Worm (Caenorhabditis elegans) whole organism, young adult: Measurements from ENCODE around the gene prp-21.
A peak's percentile ranks its signal among the peaks of the same experiment; 100 is the strongest.

ENCODE experiments used
- B0035.1 ChIP-seq: sonication (generic microtip); optimal IDR thresholded peaks from 2 replicates; lab custom pipeline; 2016; ENCODE audit warnings: missing genetic modification characterization, mild to moderate bottlenecking, missing compliant biosample characterization, missing genotype, missing genetic modification reagents
- F10E7.11 ChIP-seq: sonication (generic microtip); optimal IDR thresholded peaks from 2 replicates; lab custom pipeline; 2017; ENCODE audit warnings: mild to moderate bottlenecking, missing genetic modification characterization, moderate library complexity, missing compliant biosample characterization
- F23B12.7 ChIP-seq: sonication (generic microtip); optimal IDR thresholded peaks from 2 replicates; lab custom pipeline; 2017; ENCODE audit warnings: missing genetic modification characterization, mild to moderate bottlenecking, missing compliant biosample characterization, antibody characterized with exemption, moderate library complexity; ENCODE audit not compliant: insufficient read depth
- F33H1.4 ChIP-seq: fragments of 200-800 bp; sonication (Bioruptor generic); IDR thresholded peaks from 2 replicates; pipeline ENCODE4 v1.3.6; 2022; ENCODE audit warnings: missing genetic modification reagents, missing genetic modification characterization, missing compliant biosample characterization
- F37B4.10 ChIP-seq: fragments of 200-800 bp; sonication (Bioruptor generic); IDR thresholded peaks from 2 replicates; pipeline ENCODE4 v1.3.6; 2022; ENCODE audit warnings: missing genetic modification characterization, missing compliant biosample characterization
- F39B2.1 ChIP-seq: fragments of 200-800 bp; sonication (Bioruptor generic); IDR thresholded peaks from 2 replicates; pipeline ENCODE4 v1.3.6; 2022; ENCODE audit warnings: missing genetic modification reagents, missing genetic modification characterization, missing compliant biosample characterization
- F52B5.7 ChIP-seq: sonication (generic microtip); optimal IDR thresholded peaks from 2 replicates; lab custom pipeline; 2016; ENCODE audit warnings: mild to moderate bottlenecking, missing genetic modification characterization, missing compliant biosample characterization
- F57C9.4 ChIP-seq: sonication (generic microtip); optimal IDR thresholded peaks from 2 replicates; lab custom pipeline; 2017; ENCODE audit warnings: mild to moderate bottlenecking, missing genetic modification characterization, missing compliant biosample characterization
- K11D2.4 ChIP-seq: fragments of 200-800 bp; sonication (Bioruptor generic); IDR thresholded peaks from 2 replicates; pipeline ENCODE4 v1.3.6; 2022; ENCODE audit warnings: missing genetic modification reagents, missing genetic modification characterization, missing compliant biosample characterization
- Y53F4B.3 ChIP-seq: fragments of 200-800 bp; sonication (Bioruptor generic); IDR thresholded peaks from 2 replicates; pipeline ENCODE4 v1.3.6; 2022; ENCODE audit warnings: missing genetic modification reagents, missing genetic modification characterization, missing compliant biosample characterization
- Y67H2A.10 ChIP-seq: fragments of 200-800 bp; sonication (Bioruptor generic); conservative IDR thresholded peaks from 2 replicates; pipeline ENCODE4 v1.3.6; 2022; ENCODE audit warnings: missing genetic modification reagents, missing genetic modification characterization, missing compliant biosample characterization
- aptf-2 ChIP-seq: fragments of 200-800 bp; sonication (Bioruptor generic); conservative IDR thresholded peaks from 2 replicates; pipeline ENCODE4 v1.3.6; 2022; ENCODE audit warnings: missing genetic modification reagents, missing genetic modification characterization, missing compliant biosample characterization
- attf-3 ChIP-seq: fragments of 200-800 bp; sonication (Bioruptor generic); conservative IDR thresholded peaks from 2 replicates; pipeline ENCODE4 v1.3.6; 2022; ENCODE audit warnings: missing genetic modification reagents, missing genetic modification characterization, missing compliant biosample characterization
- cebp-1 ChIP-seq, 2 experiments: fragments of 200-800 bp in 1 of 2; sonication (Bioruptor generic) in 1 of 2; sonication (generic microtip) in 1 of 2; IDR thresholded peaks in 1 of 2; optimal IDR thresholded peaks in 1 of 2; 2 replicates each; pipeline versions ENCODE4 v1.3.6 to Lab custom; 2017 to 2022; ENCODE audit warnings: missing compliant biosample characterization in 2 of 2, missing genetic modification characterization in 2 of 2, mild to moderate bottlenecking in 1 of 2, missing genetic modification reagents in 1 of 2, moderate library complexity in 1 of 2
- chd-7 ChIP-seq: sonication (generic microtip); optimal IDR thresholded peaks from 2 replicates; lab custom pipeline; 2016; ENCODE audit warnings: mild to moderate bottlenecking, missing genetic modification characterization, moderate library complexity, missing compliant biosample characterization
- die-1 ChIP-seq: sonication (generic microtip); optimal IDR thresholded peaks from 2 replicates; lab custom pipeline; 2016; ENCODE audit warnings: missing genotype, mild to moderate bottlenecking, missing genetic modification characterization, missing compliant biosample characterization
- efl-1 ChIP-seq: fragments of 150-350 bp; optimal IDR thresholded peaks from 2 replicates; lab custom pipeline; 2014; ENCODE audit warnings: missing biosample characterization, missing genetic modification reagents, missing genetic modification characterization
- ekl-4 ChIP-seq: fragments of 200-800 bp; sonication (Bioruptor generic); IDR thresholded peaks from 2 replicates; pipeline ENCODE4 v1.3.6; 2022; ENCODE audit warnings: missing genetic modification reagents, missing genetic modification characterization, missing compliant biosample characterization
- gei-17 ChIP-seq: fragments of 200-800 bp; sonication (Bioruptor generic); optimal IDR thresholded peaks from 2 replicates; lab custom pipeline; 2018; ENCODE audit warnings: mild to moderate bottlenecking, missing genetic modification characterization, missing compliant biosample characterization
- hlh-12 ChIP-seq: sonication (generic microtip); optimal IDR thresholded peaks from 2 replicates; lab custom pipeline; 2016; ENCODE audit warnings: missing genetic modification characterization, missing compliant biosample characterization
- hlh-26 ChIP-seq: fragments of 200-800 bp; sonication (Bioruptor generic); conservative IDR thresholded peaks from 2 replicates; pipeline ENCODE4 v1.3.6; 2022; ENCODE audit warnings: missing genetic modification reagents, missing genetic modification characterization, missing compliant biosample characterization
- lag-1 ChIP-seq: fragments of 200-800 bp; sonication (Bioruptor generic); IDR thresholded peaks from 2 replicates; pipeline ENCODE4 v1.3.6; 2022; ENCODE audit warnings: missing genetic modification reagents, missing genetic modification characterization, missing compliant biosample characterization
- lin-26 ChIP-seq: fragments of 200-800 bp; sonication (Bioruptor generic); IDR thresholded peaks from 2 replicates; pipeline ENCODE4 v1.3.6; 2022; ENCODE audit warnings: missing genetic modification reagents, missing genetic modification characterization, missing compliant biosample characterization
- lin-35 ChIP-seq, 3 experiments: fragments of 150-350 bp in 2 of 3; sonication (generic microtip) in 1 of 3; optimal IDR thresholded peaks; 2 replicates each; lab custom pipeline; 2014 to 2018; ENCODE audit warnings: missing biosample characterization in 3 of 3, missing genetic modification characterization in 3 of 3, missing genetic modification reagents in 3 of 3
- lin-40 ChIP-seq: sonication (generic microtip); optimal IDR thresholded peaks from 2 replicates; lab custom pipeline; 2016; ENCODE audit warnings: missing genetic modification characterization, mild to moderate bottlenecking, missing compliant biosample characterization, missing genotype, missing genetic modification reagents
- lin-54 ChIP-seq: fragments of 200-800 bp; sonication (Bioruptor generic); optimal IDR thresholded peaks from 2 replicates; lab custom pipeline; 2018; ENCODE audit warnings: mild to moderate bottlenecking, missing genetic modification characterization, missing compliant biosample characterization
- madf-8 ChIP-seq: fragments of 200-800 bp; sonication (Bioruptor generic); conservative IDR thresholded peaks from 2 replicates; pipeline ENCODE4 v1.3.6; 2022; ENCODE audit warnings: missing genetic modification reagents, missing genetic modification characterization, missing compliant biosample characterization
- mcd-1 ChIP-seq: fragments of 200-800 bp; sonication (Bioruptor generic); IDR thresholded peaks from 2 replicates; pipeline ENCODE4 v1.3.6; 2022; ENCODE audit warnings: missing genetic modification reagents, missing genetic modification characterization, missing compliant biosample characterization
- mxl-1 ChIP-seq: sonication (generic microtip); optimal IDR thresholded peaks from 2 replicates; lab custom pipeline; 2016; ENCODE audit warnings: missing genetic modification characterization, missing compliant biosample characterization
- nhr-120 ChIP-seq: fragments of 200-800 bp; sonication (Bioruptor generic); IDR thresholded peaks from 2 replicates; pipeline ENCODE4 v1.3.6; 2022; ENCODE audit warnings: missing genetic modification characterization, missing compliant biosample characterization
- nhr-80 ChIP-seq: sonication (generic microtip); optimal IDR thresholded peaks from 2 replicates; lab custom pipeline; 2016; ENCODE audit warnings: missing genetic modification characterization, missing compliant biosample characterization
- pbrm-1 ChIP-seq: fragments of 200-800 bp; sonication (Bioruptor generic); IDR thresholded peaks from 2 replicates; pipeline ENCODE4 v1.3.6; 2022; ENCODE audit warnings: missing genetic modification reagents, missing genetic modification characterization, missing compliant biosample characterization
- rcor-1 ChIP-seq: fragments of 200-800 bp; sonication (Bioruptor generic); IDR thresholded peaks from 2 replicates; pipeline ENCODE4 v1.3.6; 2022; ENCODE audit warnings: missing genetic modification reagents, missing genetic modification characterization, missing compliant biosample characterization
- rec-8 ChIP-seq, 2 experiments: sonication (generic microtip); optimal IDR thresholded peaks; 2 replicates each; lab custom pipeline; 2016; ENCODE audit warnings: mild to moderate bottlenecking in 2 of 2, missing genetic modification characterization in 2 of 2, missing genetic modification reagents in 2 of 2, missing genotype in 2 of 2, missing biosample characterization in 1 of 2, missing compliant biosample characterization in 1 of 2, moderate library complexity in 1 of 2
- sdz-38 ChIP-seq: sonication (generic microtip); optimal IDR thresholded peaks from 2 replicates; lab custom pipeline; 2016; ENCODE audit warnings: missing genotype, missing genetic modification characterization, missing compliant biosample characterization
- snpc-3.4 ChIP-seq: sonication (generic microtip); optimal IDR thresholded peaks from 2 replicates; lab custom pipeline; 2017; ENCODE audit warnings: missing genetic modification characterization, mild to moderate bottlenecking, missing compliant biosample characterization, antibody characterized with exemption, moderate library complexity, missing genotype, missing genetic modification reagents
- sptf-2 ChIP-seq: fragments of 200-800 bp; sonication (Bioruptor generic); optimal IDR thresholded peaks from 2 replicates; lab custom pipeline; 2018; ENCODE audit warnings: mild to moderate bottlenecking, missing genetic modification characterization, missing compliant biosample characterization
- tbx-9 ChIP-seq: sonication (generic microtip); optimal IDR thresholded peaks from 2 replicates; lab custom pipeline; 2016; ENCODE audit warnings: borderline replicate concordance, missing genetic modification characterization, inconsistent platforms, missing compliant biosample characterization
- ztf-25 ChIP-seq: fragments of 200-800 bp; sonication (Bioruptor generic); IDR thresholded peaks from 2 replicates; pipeline ENCODE4 v1.3.6; 2022; ENCODE audit warnings: missing genetic modification reagents, missing genetic modification characterization, missing compliant biosample characterization
- ztf-6 ChIP-seq: fragments of 200-800 bp; sonication (Bioruptor generic); IDR thresholded peaks from 2 replicates; pipeline ENCODE4 v1.3.6; 2022; ENCODE audit warnings: missing genetic modification reagents, missing genetic modification characterization, missing compliant biosample characterization

Gene prp-21

DNA sequence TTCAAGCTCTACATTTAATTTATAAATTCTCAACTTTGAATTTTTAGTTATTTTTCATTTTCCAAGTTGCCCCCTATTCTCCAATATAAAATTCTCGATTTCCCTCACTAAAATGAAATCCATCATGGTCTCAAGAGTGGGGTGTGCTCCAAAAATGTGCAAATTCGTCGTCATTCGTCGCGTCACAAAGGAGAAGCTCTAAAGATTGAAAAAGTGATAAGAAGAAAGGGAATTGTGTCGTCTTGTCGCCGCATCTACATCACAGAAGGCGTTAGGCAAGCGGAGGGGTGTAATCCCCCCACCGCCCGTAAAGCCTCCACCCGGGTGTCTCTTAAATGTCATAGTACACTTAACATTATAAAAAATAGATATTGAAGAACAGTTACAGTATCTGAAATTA, 27.3 kb downstream of the prp-21 start:
- TF ChIP-seq pbrm-1, result no peak
- TF ChIP-seq madf-8 (GFP tag; lab: Robert Waterston, UW), result no peak
- TF ChIP-seq F57C9.4 (tag; lab: Kevin White, UChicago), result no peak
- no peak for TF ChIP-seq hlh-26 (GFP tag; lab: Robert Waterston, UW)
- no peak for TF ChIP-seq F23B12.7 (tag; lab: Kevin White, UChicago)
- no peak for TF ChIP-seq lin-26 (GFP tag; lab: Robert Waterston, UW)
- TF ChIP-seq sdz-38 (tag; lab: Kevin White, UChicago), result no peak
- no peak for TF ChIP-seq efl-1 (GFP tag; lab: Kevin White, UChicago)
- TF ChIP-seq ztf-25 (GFP tag; lab: Robert Waterston, UW), result no peak
- no peak for TF ChIP-seq lin-54 (GFP tag; lab: Kevin White, UChicago)
- TF ChIP-seq mxl-1 (tag; lab: Kevin White, UChicago), result no peak
- TF ChIP-seq, all 124 proteins: peak for 0

DNA sequence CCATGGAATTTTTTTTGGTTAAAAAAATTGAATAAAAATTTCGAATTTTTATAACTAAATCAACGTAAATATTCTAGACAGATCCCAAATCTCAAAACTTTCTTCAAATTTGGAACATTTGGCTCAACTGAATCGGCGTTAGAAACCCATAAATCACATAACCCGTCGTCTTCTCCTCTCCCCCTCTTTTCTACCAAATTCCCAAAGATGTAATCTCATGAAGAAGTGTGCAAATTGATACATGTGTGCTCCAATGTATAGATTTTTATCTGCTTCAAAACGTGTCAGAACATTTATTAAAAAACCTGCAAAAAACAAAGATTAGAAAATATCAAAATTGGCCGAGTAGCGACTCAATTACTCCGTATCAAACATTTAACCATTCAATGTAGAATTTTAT, 28.0 kb downstream of the prp-21 start:
- TF ChIP-seq F39B2.1 (GFP tag; lab: Robert Waterston, UW), result no peak
- TF ChIP-seq snpc-3.4 (tag; lab: Kevin White, UChicago), result no peak
- TF ChIP-seq rec-8 (tag; optimal IDR thresholded peaks at IDR 0.05; lab: Kevin White, UChicago), result no peak
- TF ChIP-seq tbx-9, result no peak
- no peak for TF ChIP-seq F37B4.10 (GFP tag; lab: Robert Waterston, UW)

DNA sequence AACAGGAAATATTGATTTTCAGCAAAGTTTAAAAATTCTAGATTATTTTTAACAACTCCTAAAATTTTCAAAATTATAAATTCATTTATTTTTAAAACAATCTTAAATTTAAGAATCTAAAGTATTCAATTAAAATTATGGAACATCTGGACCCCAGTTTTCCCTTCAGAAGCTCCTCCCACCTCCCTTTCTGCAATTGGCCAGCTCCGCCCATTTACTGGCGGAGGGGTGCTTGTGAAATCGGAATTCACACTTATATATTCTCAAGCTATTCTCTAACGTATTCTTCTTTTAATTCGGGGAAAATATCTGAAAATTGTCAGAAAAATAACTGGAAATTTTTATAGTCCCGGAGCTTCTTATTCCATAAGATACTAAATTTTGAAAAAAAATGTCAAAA, 31.1 kb downstream of the prp-21 start, which contains the start of gene mab-9:
mab-9 (plus strand) TSS at position 260 of the 400 bp plus-strand sequence.
- no peak for TF ChIP-seq F52B5.7 (tag; lab: Kevin White, UChicago)

DNA sequence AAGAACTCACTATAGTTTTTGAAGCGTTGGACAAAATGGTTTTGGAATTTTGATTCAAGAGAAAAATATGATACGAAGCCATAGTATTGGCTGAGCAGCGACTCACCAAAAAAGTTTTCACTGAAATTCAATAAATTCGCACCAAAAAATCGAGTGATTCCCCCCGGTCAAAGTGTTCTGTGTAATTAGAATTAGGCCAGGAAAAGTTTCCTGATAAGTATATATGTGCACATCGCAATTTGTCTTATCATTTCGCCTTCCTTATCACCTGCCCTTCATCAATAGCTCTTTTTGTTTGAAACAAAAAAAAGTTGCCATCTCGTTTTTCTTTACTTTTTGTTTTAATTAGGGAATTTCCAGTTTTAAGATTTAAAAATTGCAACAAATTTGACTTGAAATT, 37.1 kb downstream of the prp-21 start:
- TF ChIP-seq nhr-80 (tag; lab: Kevin White, UChicago) (peak; percentile 53), lin-40 (no peak)

DNA sequence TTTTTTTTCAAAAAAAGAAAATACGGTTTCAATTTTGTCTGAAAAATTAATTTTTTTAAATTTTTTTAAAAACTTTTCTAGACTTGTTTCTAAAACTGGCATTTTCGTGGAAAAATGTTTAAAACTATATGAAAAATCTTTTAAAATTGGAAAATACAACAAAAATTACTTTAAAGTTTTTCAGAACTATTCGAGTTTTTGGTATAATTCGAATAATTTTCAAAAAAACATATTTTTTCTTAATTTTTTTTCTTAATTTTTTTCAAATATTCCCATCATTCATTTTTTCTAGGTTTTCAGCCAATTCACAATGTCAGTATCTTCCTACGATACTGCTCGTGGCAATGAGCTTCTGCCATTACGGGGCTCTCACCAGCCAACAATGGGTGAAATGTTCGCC, 37.6 kb downstream of the prp-21 start, which contains the start of gene slc-36.2:
slc-36.2 (plus strand) TSS at position 301 of the 400 bp plus-strand sequence.
- TF ChIP-seq chd-7 (no peak), cebp-1 (GFP tag; IDR thresholded peaks at IDR 0.05; lab: Robert Waterston, UW) (no peak), cebp-1 (tag; optimal IDR thresholded peaks at IDR 0.05; lab: Kevin White, UChicago) (no peak), Y67H2A.10 (GFP tag; lab: Robert Waterston, UW) (no peak), ekl-4 (GFP tag; lab: Robert Waterston, UW) (no peak), Y53F4B.3 (GFP tag; lab: Robert Waterston, UW) (no peak), F23B12.7 (tag; lab: Kevin White, UChicago) (no peak), mcd-1 (GFP tag; lab: Robert Waterston, UW) (no peak), ztf-6 (GFP tag; lab: Robert Waterston, UW) (no peak), K11D2.4 (GFP tag; lab: Robert Waterston, UW) (no peak)

DNA sequence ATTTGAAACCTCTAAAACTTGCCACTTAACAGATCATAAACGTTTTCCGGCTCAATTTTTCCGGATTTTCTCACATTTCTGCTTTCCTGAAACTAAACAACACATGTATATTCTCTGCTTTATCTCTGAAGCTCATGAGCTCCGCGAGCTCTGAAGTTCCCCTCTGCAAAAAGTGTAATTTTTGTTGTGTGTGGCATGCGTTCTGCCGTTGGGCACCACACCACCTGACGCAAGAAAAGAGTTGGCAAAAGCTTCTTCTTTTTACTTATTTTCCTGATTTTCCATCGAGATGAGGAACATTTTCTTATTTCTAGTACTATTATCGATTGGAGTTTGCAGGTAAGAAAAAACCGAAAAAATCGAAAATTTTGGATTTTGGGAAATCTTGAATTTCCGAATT, 41.7 kb downstream of the prp-21 start, which contains the start of gene lgc-34:
lgc-34 (plus strand) TSS at position 200 of the 400 bp plus-strand sequence.
- TF ChIP-seq die-1 (tag; lab: Kevin White, UChicago) (no peak), hlh-12 (tag; lab: Kevin White, UChicago) (no peak), lag-1 (GFP tag; lab: Robert Waterston, UW) (no peak), rcor-1 (no peak), attf-3 (no peak), F23B12.7 (tag; lab: Kevin White, UChicago) (no peak), sptf-2 (GFP tag; lab: Kevin White, UChicago) (no peak), F10E7.11 (tag; lab: Kevin White, UChicago) (no peak), B0035.1 (tag; lab: Kevin White, UChicago) (no peak), gei-17 (no peak), cebp-1 (GFP tag; IDR thresholded peaks at IDR 0.05; lab: Robert Waterston, UW) (no peak), cebp-1 (tag; optimal IDR thresholded peaks at IDR 0.05; lab: Kevin White, UChicago) (no peak), nhr-120 (no peak), lin-35 (GFP tag; optimal IDR thresholded peaks at IDR 0.05; lab: Kevin White, UChicago) (no peak), aptf-2 (GFP tag; lab: Robert Waterston, UW) (no peak), F33H1.4 (GFP tag; lab: Robert Waterston, UW) (no peak)
